Worm (Caenorhabditis elegans): ENCODE measurements around the gene Y66D12A.10.
A peak's percentile ranks its signal among the peaks of the same experiment; 100 is the strongest.

ce11 chrIII:11580428-11580885 lies 14.8 kb downstream of the Y66D12A.10 start, which contains the start of gene Y66D12A.7:
- no peak for TF ChIP-seq ZK546.5 (tag; optimal IDR thresholded peaks at IDR 0.05)
- peak; percentile 1 for TF ChIP-seq pqm-1 (tag; optimal IDR thresholded peaks at IDR 0.05)
- TF ChIP-seq nhr-43 (tag; optimal IDR thresholded peaks at IDR 0.05; ENCODE audit: poor library complexity, severe bottlenecking): no peak
- no peak for TF ChIP-seq ceh-9 (tag; optimal IDR thresholded peaks at IDR 0.05)
- TF ChIP-seq nhr-237 (tag; optimal IDR thresholded peaks at IDR 0.05): no peak
- no peak for TF ChIP-seq unc-62 (GFP tag; optimal IDR thresholded peaks at IDR 0.05)
